Worm (Caenorhabditis elegans): ENCODE results near the gene rabr-3.

Gene rabr-3

DNA sequence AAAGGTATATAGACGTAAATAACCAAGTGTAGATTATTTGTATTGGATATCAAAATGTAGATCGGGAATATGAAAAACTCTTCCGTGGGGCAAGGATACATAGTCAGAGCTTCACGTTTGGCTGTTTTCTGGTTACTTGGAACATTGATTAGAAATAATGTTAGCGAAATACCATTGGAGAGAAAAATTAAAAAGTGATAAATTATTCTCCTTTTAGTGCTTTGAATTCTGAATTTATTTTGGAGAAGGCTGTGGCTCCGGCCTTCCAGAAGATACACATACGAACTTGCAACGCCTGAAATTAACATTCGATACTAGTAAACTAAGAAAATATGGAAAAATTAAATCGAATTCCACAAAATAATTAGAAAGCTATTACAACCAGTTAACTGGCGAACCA, 40.2 kb downstream of the rabr-3 start, which contains the start of gene srh-98:
TSS of gene srh-98 (minus strand) at position 101 of the 400 bp plus-strand sequence.
- TF ChIP-seq nhr-23 (tag; optimal IDR thresholded peaks at IDR 0.05) (no peak), daf-12 (tag; optimal IDR thresholded peaks at IDR 0.05) (no peak), nhr-67 (tag; optimal IDR thresholded peaks at IDR 0.05) (no peak), nfya-1 (tag; optimal IDR thresholded peaks at IDR 0.05; ENCODE audit: insufficient read depth) (no peak), hmg-11 (tag; optimal IDR thresholded peaks at IDR 0.05) (no peak), nhr-76 (tag; optimal IDR thresholded peaks at IDR 0.05) (no peak), nhr-25 (tag; optimal IDR thresholded peaks at IDR 0.05) (no peak), unc-62 (GFP tag; optimal IDR thresholded peaks at IDR 0.05) (no peak), ceh-28 (tag; optimal IDR thresholded peaks at IDR 0.05) (no peak), nhr-43 (tag; optimal IDR thresholded peaks at IDR 0.05; ENCODE audit: poor library complexity, severe bottlenecking) (no peak), nhr-77 (tag; optimal IDR thresholded peaks at IDR 0.05) (no peak), ama-1 (optimal IDR thresholded peaks at IDR 0.05) (no peak), snpc-4 (tag; optimal IDR thresholded peaks at IDR 0.05) (no peak), ceh-16 (tag; optimal IDR thresholded peaks at IDR 0.05) (no peak), ZK546.5 (tag; optimal IDR thresholded peaks at IDR 0.05) (no peak), jun-1 (tag; optimal IDR thresholded peaks at IDR 0.05) (no peak), sea-2 (GFP tag; optimal IDR thresholded peaks at IDR 0.05) (no peak), zag-1 (tag; optimal IDR thresholded peaks at IDR 0.05) (no peak), lin-39 (tag; optimal IDR thresholded peaks at IDR 0.05) (no peak)

DNA sequence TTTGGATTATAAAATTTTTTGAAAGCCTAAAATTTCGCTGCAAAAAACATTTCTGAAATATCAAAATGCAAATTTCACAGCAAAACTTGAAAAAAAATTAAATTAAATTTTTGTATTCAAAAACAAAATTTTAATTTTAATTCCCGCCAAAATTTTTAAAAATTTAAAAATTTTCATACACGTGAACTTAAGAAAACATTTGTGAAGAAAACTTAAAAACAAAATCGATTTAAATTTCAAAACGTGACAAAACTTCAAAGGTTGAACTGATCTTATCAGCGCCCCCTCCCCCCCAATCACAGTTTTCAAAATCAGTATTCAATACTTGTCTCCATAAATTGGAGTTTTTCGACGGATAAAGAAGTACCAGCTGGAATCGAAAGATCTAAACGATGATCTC, 41.7 kb downstream of the rabr-3 start, which contains the start of gene F21H7.5:
TSS of gene F21H7.5 (plus strand) at position 301 of the 400 bp plus-strand sequence.
- no peak for TF ChIP-seq ceh-16 (tag; optimal IDR thresholded peaks at IDR 0.05)
- no peak for TF ChIP-seq nhr-77 (tag; optimal IDR thresholded peaks at IDR 0.05)
- TF ChIP-seq nhr-11 (tag; optimal IDR thresholded peaks at IDR 0.05) = no peak
- TF ChIP-seq nhr-76 (tag; optimal IDR thresholded peaks at IDR 0.05) = no peak
- TF ChIP-seq ztf-4 (tag; optimal IDR thresholded peaks at IDR 0.05) = no peak
- no peak for TF ChIP-seq mml-1 (tag; optimal IDR thresholded peaks at IDR 0.05)
- TF ChIP-seq skn-1 (tag; optimal IDR thresholded peaks at IDR 0.05) = no peak
- no peak for TF ChIP-seq lin-15B (tag; optimal IDR thresholded peaks at IDR 0.05)

DNA sequence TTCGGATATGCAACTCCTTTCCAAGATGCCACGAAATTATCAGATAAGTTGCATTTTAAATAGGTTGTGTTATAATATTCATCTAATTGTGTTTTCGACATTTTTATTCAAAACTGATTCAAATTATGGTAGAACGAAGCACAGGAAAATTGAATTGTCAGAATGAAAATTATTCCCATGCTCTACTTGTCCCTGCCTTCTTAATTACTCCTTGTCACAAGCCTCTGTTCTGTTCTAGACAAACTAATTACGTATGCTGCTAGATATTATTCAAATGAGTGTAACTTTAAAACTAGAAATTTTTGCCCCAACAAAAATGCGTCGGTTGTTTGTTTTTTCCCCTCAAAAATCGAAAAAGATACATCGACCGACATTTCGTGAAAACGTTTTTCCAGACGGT, 48.6 kb downstream of the rabr-3 start, which contains the start of gene srh-104:
TSS of gene srh-104 (minus strand) at position 101 of the 400 bp plus-strand sequence.
- TF ChIP-seq sea-2 (GFP tag; optimal IDR thresholded peaks at IDR 0.05) (no peak), pqm-1 (tag; optimal IDR thresholded peaks at IDR 0.05) (no peak), nhr-237 (tag; optimal IDR thresholded peaks at IDR 0.05) (no peak)

Measured in whole organism, L3 larva.